Fruit fly (Drosophila melanogaster) whole organism, embryonic: Measurements from ENCODE around the gene pdm2.

Source experiments
- ATbp ChIP-seq: fragments of 200-800 bp; sonication (Bioruptor generic); optimal IDR thresholded peaks from 2 replicates; lab custom pipeline; 2017; ENCODE audit warnings: missing biosample characterization, mild to moderate bottlenecking, missing genetic modification characterization, missing genetic modification reagents
- Ada2b ChIP-seq: fragments of 200-800 bp; sonication (Bioruptor generic); IDR thresholded peaks from 2 replicates; pipeline ENCODE4 v1.3.6; 2022; ENCODE audit warnings: missing biosample characterization, missing genetic modification characterization
- Atf-2 ChIP-seq: fragments of 200-800 bp; sonication (Bioruptor generic); optimal IDR thresholded peaks from 2 replicates; lab custom pipeline; 2016; ENCODE audit warnings: missing biosample characterization, missing genetic modification characterization
- CG10209 ChIP-seq: fragments of 200-800 bp; sonication (Bioruptor generic); optimal IDR thresholded peaks from 3 replicates; lab custom pipeline; 2017; ENCODE audit warnings: missing biosample characterization, mild to moderate bottlenecking, missing genetic modification characterization, missing genetic modification reagents
- CG10366 ChIP-seq: fragments of 200-800 bp; sonication (Bioruptor generic); IDR thresholded peaks from 2 replicates; pipeline ENCODE4 v1.3.6; 2022; ENCODE audit warnings: missing biosample characterization, missing genetic modification characterization
- CG10462 ChIP-seq: fragments of 200-800 bp; sonication (Bioruptor generic); optimal IDR thresholded peaks from 2 replicates; lab custom pipeline; 2016; ENCODE audit warnings: missing biosample characterization, missing genetic modification characterization
- CG10565 ChIP-seq: fragments of 200-800 bp; sonication (Bioruptor generic); optimal IDR thresholded peaks from 3 replicates; lab custom pipeline; 2016; ENCODE audit warnings: missing biosample characterization, mild to moderate bottlenecking, missing genetic modification characterization
- CG12155 ChIP-seq: fragments of 200-800 bp; sonication (Bioruptor generic); optimal IDR thresholded peaks from 3 replicates; lab custom pipeline; 2016; ENCODE audit warnings: missing biosample characterization, missing genetic modification characterization
- CG13123 ChIP-seq: fragments of 200-800 bp; sonication (Bioruptor generic); optimal IDR thresholded peaks from 2 replicates; lab custom pipeline; 2016; ENCODE audit warnings: missing biosample characterization, missing genetic modification characterization
- CG14710 ChIP-seq: fragments of 200-800 bp; sonication (Bioruptor generic); optimal IDR thresholded peaks from 3 replicates; lab custom pipeline; 2019; ENCODE audit warnings: missing biosample characterization, mild to moderate bottlenecking, missing genetic modification characterization, moderate library complexity
- CG15073 ChIP-seq: fragments of 200-800 bp; sonication (Bioruptor generic); optimal IDR thresholded peaks from 2 replicates; lab custom pipeline; 2016; ENCODE audit warnings: missing biosample characterization, missing genetic modification characterization
- CG18262 ChIP-seq: fragments of 200-800 bp; optimal IDR thresholded peaks from 3 replicates; lab custom pipeline; 2019; ENCODE audit warnings: missing biosample characterization, mild to moderate bottlenecking, missing genetic modification characterization, moderate library complexity
- CG3281 ChIP-seq: fragments of 200-800 bp; sonication (Bioruptor generic); optimal IDR thresholded peaks from 3 replicates; lab custom pipeline; 2017; ENCODE audit warnings: missing biosample characterization, mild to moderate bottlenecking, missing genetic modification characterization
- CG34376 ChIP-seq: fragments of 200-800 bp; sonication (Bioruptor generic); optimal IDR thresholded peaks from 2 replicates; lab custom pipeline; 2018; ENCODE audit warnings: missing biosample characterization, mild to moderate bottlenecking, missing genetic modification characterization
- CG34422 ChIP-seq: fragments of 200-800 bp; sonication (Bioruptor generic); IDR thresholded peaks from 3 replicates; pipeline ENCODE4 v1.3.6; 2022; ENCODE audit warnings: missing biosample characterization, missing genetic modification characterization
- CG4617 ChIP-seq: fragments of 200-800 bp; sonication (Bioruptor generic); optimal IDR thresholded peaks from 3 replicates; lab custom pipeline; 2016; ENCODE audit warnings: missing biosample characterization, missing genetic modification characterization, borderline replicate concordance
- CG5953 ChIP-seq: fragments of 200-800 bp; sonication (Bioruptor generic); IDR thresholded peaks from 2 replicates; pipeline ENCODE4 v1.3.6; 2022; ENCODE audit warnings: missing biosample characterization, missing genetic modification characterization
- CG6791 ChIP-seq: fragments of 200-800 bp; sonication (Bioruptor generic); IDR thresholded peaks from 3 replicates; pipeline ENCODE4 v1.3.6; 2022; ENCODE audit warnings: missing biosample characterization, missing genetic modification characterization; ENCODE audit not compliant: partially characterized antibody
- CG7556 ChIP-seq: fragments of 200-800 bp; sonication (Bioruptor generic); optimal IDR thresholded peaks from 2 replicates; lab custom pipeline; 2017; ENCODE audit warnings: missing biosample characterization, mild to moderate bottlenecking, missing genetic modification characterization
- CG7963 ChIP-seq: fragments of 200-800 bp; sonication (Bioruptor generic); IDR thresholded peaks from 3 replicates; pipeline ENCODE4 v1.3.6; 2022; ENCODE audit warnings: missing biosample characterization, missing genetic modification characterization; ENCODE audit not compliant: partially characterized antibody
- CG8281 ChIP-seq: fragments of 200-800 bp; sonication (Bioruptor generic); optimal IDR thresholded peaks from 2 replicates; lab custom pipeline; 2018; ENCODE audit warnings: missing biosample characterization, mild to moderate bottlenecking, missing genetic modification characterization, moderate library complexity
- CG8388 ChIP-seq: fragments of 200-800 bp; sonication (Bioruptor generic); optimal IDR thresholded peaks from 2 replicates; lab custom pipeline; 2019; ENCODE audit warnings: missing biosample characterization, mild to moderate bottlenecking, missing genetic modification characterization, moderate library complexity
- CG8924 ChIP-seq: fragments of 200-800 bp; optimal IDR thresholded peaks from 3 replicates; lab custom pipeline; 2019; ENCODE audit warnings: missing biosample characterization, mild to moderate bottlenecking, missing genetic modification characterization, moderate library complexity
- CG9727 ChIP-seq: fragments of 200-800 bp; sonication (Bioruptor generic); optimal IDR thresholded peaks from 3 replicates; lab custom pipeline; 2017; ENCODE audit warnings: missing biosample characterization, mild to moderate bottlenecking, missing genetic modification characterization
- D19A ChIP-seq: fragments of 200-800 bp; optimal IDR thresholded peaks from 3 replicates; lab custom pipeline; 2019; ENCODE audit warnings: missing biosample characterization, mild to moderate bottlenecking, missing genetic modification characterization, moderate library complexity
- Dll ChIP-seq: fragments of 200-800 bp; sonication (Bioruptor generic); IDR thresholded peaks from 4 replicates; pipeline ENCODE4 v1.3.6; 2022; ENCODE audit warnings: missing biosample characterization, missing genetic modification characterization; ENCODE audit not compliant: partially characterized antibody
- Elba2 ChIP-seq: fragments of 200-800 bp; sonication (Bioruptor generic); optimal IDR thresholded peaks from 3 replicates; lab custom pipeline; 2016; ENCODE audit warnings: missing biosample characterization, missing genetic modification characterization
- Hr3 ChIP-seq: fragments of 200-800 bp; sonication (Bioruptor generic); optimal IDR thresholded peaks from 3 replicates; lab custom pipeline; 2016; ENCODE audit warnings: missing biosample characterization, missing genetic modification characterization
- Nf-YC ChIP-seq: fragments of 200-800 bp; optimal IDR thresholded peaks from 3 replicates; lab custom pipeline; 2019; ENCODE audit warnings: missing biosample characterization, mild to moderate bottlenecking, missing genetic modification characterization, moderate library complexity
- Oaz ChIP-seq: fragments of 200-800 bp; sonication (Bioruptor generic); IDR thresholded peaks from 2 replicates; pipeline ENCODE4 v1.3.6; 2022; ENCODE audit warnings: missing biosample characterization, missing genetic modification characterization
- Optix ChIP-seq: fragments of 200-800 bp; sonication (Bioruptor generic); IDR thresholded peaks from 3 replicates; pipeline ENCODE4 v1.3.6; 2022; ENCODE audit warnings: missing biosample characterization, missing genetic modification characterization
- PHDP ChIP-seq: fragments of 200-800 bp; sonication (Bioruptor generic); optimal IDR thresholded peaks from 3 replicates; lab custom pipeline; 2018; ENCODE audit warnings: missing biosample characterization, mild to moderate bottlenecking, missing genetic modification characterization, moderate library complexity
- cad ChIP-seq: fragments of >200 bp; optimal IDR thresholded peaks from 2 replicates; lab custom pipeline; 2017; ENCODE audit warnings: missing biosample characterization, missing genetic modification characterization
- chinmo ChIP-seq: fragments of 200-800 bp; sonication (Bioruptor generic); IDR thresholded peaks from 4 replicates; pipeline ENCODE4 v1.3.6; 2022; ENCODE audit warnings: missing biosample characterization, missing genetic modification characterization; ENCODE audit not compliant: partially characterized antibody
- chm ChIP-seq: fragments of 200-800 bp; sonication (Bioruptor generic); IDR thresholded peaks from 2 replicates; pipeline ENCODE4 v1.3.6; 2022; ENCODE audit warnings: missing biosample characterization, missing genetic modification characterization
- hkb ChIP-seq, 2 experiments: fragments of 200-800 bp in 1 of 2; fragments of >200 bp in 1 of 2; sonication (Bioruptor generic) in 1 of 2; IDR thresholded peaks in 1 of 2; optimal IDR thresholded peaks in 1 of 2; 2 replicates each; pipeline versions ENCODE4 v1.3.6 to Lab custom; 2017 to 2022; ENCODE audit warnings: missing biosample characterization in 1 of 2, missing genetic modification characterization in 1 of 2
- mirr ChIP-seq: fragments of 200-800 bp; sonication (Bioruptor generic); optimal IDR thresholded peaks from 3 replicates; lab custom pipeline; 2018; ENCODE audit warnings: missing biosample characterization, mild to moderate bottlenecking, missing genetic modification characterization
- nerfin-1 ChIP-seq: fragments of 200-800 bp; sonication (Bioruptor generic); optimal IDR thresholded peaks from 3 replicates; lab custom pipeline; 2019; ENCODE audit warnings: missing biosample characterization, mild to moderate bottlenecking, missing genetic modification characterization, moderate library complexity
- nmo ChIP-seq: fragments of 200-800 bp; sonication (Bioruptor generic); optimal IDR thresholded peaks from 2 replicates; lab custom pipeline; 2018; ENCODE audit warnings: missing biosample characterization, mild to moderate bottlenecking, missing genetic modification characterization, moderate library complexity
- prd ChIP-seq, 3 experiments: fragments of >200 bp in 2 of 3; fragments of 200-800 bp in 1 of 3; sonication (Bioruptor generic) in 1 of 3; optimal IDR thresholded peaks in 2 of 3; IDR thresholded peaks in 1 of 3; 2 replicates in 2 of 3; 3 replicates in 1 of 3; pipeline versions ENCODE4 v1.3.6 to Lab custom; 2017 to 2022; ENCODE audit warnings: missing biosample characterization in 1 of 3, missing genetic modification characterization in 1 of 3
- ssp ChIP-seq: fragments of 200-800 bp; sonication (Bioruptor generic); IDR thresholded peaks from 2 replicates; pipeline ENCODE4 v1.3.6; 2022; ENCODE audit warnings: missing biosample characterization, missing genetic modification characterization
- stc ChIP-seq: fragments of 200-800 bp; sonication (Bioruptor generic); IDR thresholded peaks from 2 replicates; pipeline ENCODE4 v1.3.6; 2022; ENCODE audit warnings: missing biosample characterization, missing genetic modification characterization
- tna ChIP-seq: fragments of 200-800 bp; sonication (Bioruptor generic); IDR thresholded peaks from 2 replicates; pipeline ENCODE4 v1.3.6; 2022; ENCODE audit warnings: missing biosample characterization, missing genetic modification characterization; ENCODE audit not compliant: partially characterized antibody
- twi ChIP-seq: fragments of 200-800 bp; optimal IDR thresholded peaks from 2 replicates; lab custom pipeline; 2019; ENCODE audit warnings: missing biosample characterization, mild to moderate bottlenecking, missing genetic modification characterization, moderate library complexity
- vfl ChIP-seq: fragments of 200-800 bp; sonication (Bioruptor generic); optimal IDR thresholded peaks from 2 replicates; lab custom pipeline; 2016; ENCODE audit warnings: missing biosample characterization, missing genetic modification characterization
- vnd ChIP-seq: fragments of 200-800 bp; sonication (Bioruptor generic); IDR thresholded peaks from 3 replicates; pipeline ENCODE4 v1.3.6; 2022; ENCODE audit warnings: missing biosample characterization, missing genetic modification characterization; ENCODE audit not compliant: partially characterized antibody
- vvl ChIP-seq: fragments of 200-800 bp; sonication (Bioruptor generic); IDR thresholded peaks from 2 replicates; pipeline ENCODE4 v1.3.6; 2022; ENCODE audit warnings: missing biosample characterization, missing genetic modification characterization

The pdm2 gene

dm6 chr2L:12700381-12700963, 43.5 kb downstream of the pdm2 start, which contains the start of gene CG17036 (continued):
- TF ChIP-seq Nf-YC (tag; lab: Kevin White, UChicago) (peak; percentile 28), ATbp (GFP tag; lab: Kevin White, UChicago) (no peak), CG34376 (GFP tag; lab: Kevin White, UChicago) (peak; percentile 30), CG4617 (GFP tag; lab: Kevin White, UChicago) (no peak), CG3281 (GFP tag; lab: Kevin White, UChicago) (peak; percentile 52), CG10462 (GFP tag; lab: Kevin White, UChicago) (no peak), Ada2b (peak; percentile 20; the same call in 1 of the 2 replicates), CG34422 (GFP tag; lab: Robert Waterston, UW) (peak; percentile 46; the same call in 1 of the 3 replicates), stc (GFP tag; lab: Robert Waterston, UW) (no peak), CG18262 (tag; lab: Kevin White, UChicago) (peak; percentile 42), chm (no peak), nerfin-1 (tag; lab: Kevin White, UChicago) (no peak), twi (tag; lab: Kevin White, UChicago) (no peak), Elba2 (GFP tag; lab: Kevin White, UChicago) (no peak), D19A (tag; lab: Kevin White, UChicago) (peak; percentile 1), CG8924 (tag; lab: Kevin White, UChicago) (no peak), mirr (GFP tag; lab: Kevin White, UChicago) (no peak), Oaz (GFP tag; lab: Robert Waterston, UW) (no peak), CG5953 (GFP tag; lab: Robert Waterston, UW) (no peak), chinmo (GFP tag; lab: Robert Waterston, UW) (0 out of 4 replicates have a peak, but pooled peaks have one; percentile 51), CG7963 (no peak), CG6791 (no peak), PHDP (tag; lab: Kevin White, UChicago) (no peak), CG8281 (tag; lab: Kevin White, UChicago) (no peak), CG8388 (GFP tag; lab: Kevin White, UChicago) (peak; percentile 93), Optix (no peak), CG10366 (0 out of 2 replicates have a peak, but pooled peaks have one; percentile 13), hkb (optimal IDR thresholded peaks at IDR 0.05; lab: Kevin White, UChicago) (no peak), hkb (GFP tag; IDR thresholded peaks at IDR 0.05; lab: Robert Waterston, UW) (0 out of 2 replicates have a peak, but pooled peaks have one; percentile 17), CG13123 (GFP tag; lab: Kevin White, UChicago) (no peak), nmo (peak; percentile 18), CG15073 (GFP tag; lab: Kevin White, UChicago) (no peak), Atf-2 (no peak), vnd (no peak), vfl (GFP tag; lab: Kevin White, UChicago) (no peak), tna (GFP tag; lab: Robert Waterston, UW) (no peak), Hr3 (GFP tag; lab: Kevin White, UChicago) (peak; percentile 2), ssp (GFP tag; lab: Robert Waterston, UW) (no peak), cad (GFP tag; lab: Kevin White, UChicago) (no peak), CG10209 (GFP tag; lab: Kevin White, UChicago) (no peak), CG7556 (GFP tag; lab: Kevin White, UChicago) (peak; percentile 39), CG10565 (GFP tag; lab: Kevin White, UChicago) (no peak), vvl (GFP tag; lab: Robert Waterston, UW) (peak; percentile 14; the same call in 1 of the 2 replicates), CG12155 (GFP tag; lab: Kevin White, UChicago) (peak; percentile 5), Dll (GFP tag; lab: Robert Waterston, UW) (no peak), CG14710 (no peak), prd (optimal IDR thresholded peaks at IDR 0.05; lab: Kevin White, UChicago) (no peak), prd (GFP tag; IDR thresholded peaks at IDR 0.05; lab: Robert Waterston, UW) (peak; percentile 37; the same call in 1 of the 3 replicates), CG9727 (GFP tag; lab: Kevin White, UChicago) (peak; percentile 52)
